Worm (Caenorhabditis elegans) whole organism, early embryonic: ENCODE data around the gene C06H5.11.
A peak's percentile ranks its signal among the peaks of the same experiment; 100 is the strongest.

Experiments used
- F13C5.2 ChIP-seq: sonication (generic microtip); optimal IDR thresholded peaks from 2 replicates; lab custom pipeline; 2017; ENCODE audit warnings: mild to moderate bottlenecking, missing genetic modification characterization, inconsistent platforms, missing compliant biosample characterization
- ama-1 ChIP-seq: fragments of 150-350 bp; optimal IDR thresholded peaks from 2 replicates; lab custom pipeline; 2014
- ceh-36 ChIP-seq: sonication (generic microtip); optimal IDR thresholded peaks from 2 replicates; lab custom pipeline; 2016; ENCODE audit warnings: missing genetic modification characterization, inconsistent platforms, missing compliant biosample characterization
- ets-7 ChIP-seq: sonication (generic microtip); optimal IDR thresholded peaks from 2 replicates; lab custom pipeline; 2016; ENCODE audit warnings: missing genotype, missing genetic modification characterization, missing compliant biosample characterization
- pes-1 ChIP-seq: fragments of 200-800 bp; sonication (Bioruptor generic); IDR thresholded peaks from 2 replicates; pipeline ENCODE4 v1.3.6; 2022; ENCODE audit warnings: missing genetic modification reagents, missing genetic modification characterization, missing compliant biosample characterization
- tra-4 ChIP-seq: sonication (generic microtip); optimal IDR thresholded peaks from 2 replicates; lab custom pipeline; 2017; ENCODE audit warnings: missing genetic modification characterization, missing compliant biosample characterization

DNA sequence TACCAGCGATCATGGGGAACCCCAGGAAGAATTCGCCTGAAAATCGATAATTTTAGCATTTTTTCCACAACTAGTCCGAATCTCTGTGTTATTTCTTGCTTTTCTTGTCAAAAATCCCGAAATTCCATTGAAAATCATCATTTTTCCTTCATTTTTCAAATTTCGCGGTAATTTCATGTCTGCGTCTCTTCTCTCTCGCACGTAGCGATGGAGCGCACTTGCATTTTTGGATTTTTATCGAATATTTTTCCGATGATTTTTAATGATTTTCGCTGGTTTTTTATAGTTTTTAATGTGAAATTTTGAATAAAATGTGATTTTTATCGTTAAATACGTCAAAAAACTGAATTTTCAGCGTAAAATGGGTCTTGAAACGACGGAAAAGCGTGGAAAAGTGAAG is 27.6 kb upstream of the C06H5.11 start, which contains the start of gene E01B7.2:
- TF ChIP-seq ama-1 (lab: Kevin White, UChicago) (no peak), F13C5.2 (tag; lab: Kevin White, UChicago) (peak; percentile 50), ceh-36 (tag; lab: Kevin White, UChicago) (no peak), pes-1 (GFP tag; lab: Robert Waterston, UW) (no peak), tra-4 (tag; lab: Kevin White, UChicago) (no peak), ets-7 (tag; lab: Kevin White, UChicago) (no peak)
